Fruit fly (Drosophila melanogaster) whole organism, embryonic: ENCODE data around the gene CG43401.

Experiments used
- Antp ChIP-seq: fragments of 200-800 bp; sonication (Bioruptor generic); optimal IDR thresholded peaks from 3 replicates; lab custom pipeline; 2016; ENCODE audit warnings: missing biosample characterization, missing genetic modification characterization
- B-H1 ChIP-seq: fragments of 200-800 bp; sonication (Bioruptor generic); IDR thresholded peaks from 3 replicates; pipeline ENCODE4 v1.3.6; 2022; ENCODE audit warnings: missing biosample characterization, missing genetic modification characterization
- CG10147 ChIP-seq: fragments of 200-800 bp; sonication (Bioruptor generic); optimal IDR thresholded peaks from 2 replicates; lab custom pipeline; 2019; ENCODE audit warnings: missing biosample characterization, mild to moderate bottlenecking, missing genetic modification characterization, moderate library complexity
- CG11247 ChIP-seq: fragments of 200-800 bp; sonication (Bioruptor generic); IDR thresholded peaks from 2 replicates; pipeline ENCODE4 v1.3.6; 2022; ENCODE audit warnings: missing biosample characterization, missing genetic modification characterization
- CG12219 ChIP-seq: fragments of 200-800 bp; sonication (Bioruptor generic); optimal IDR thresholded peaks from 3 replicates; lab custom pipeline; 2018; ENCODE audit warnings: missing biosample characterization, mild to moderate bottlenecking, missing genetic modification characterization
- CG15011 ChIP-seq: fragments of 200-800 bp; sonication (Bioruptor generic); optimal IDR thresholded peaks from 3 replicates; lab custom pipeline; 2018; ENCODE audit warnings: missing biosample characterization, mild to moderate bottlenecking, missing genetic modification characterization
- CG1602 ChIP-seq: fragments of 200-800 bp; sonication (Bioruptor generic); optimal IDR thresholded peaks from 3 replicates; lab custom pipeline; 2016; ENCODE audit warnings: missing biosample characterization, missing genetic modification characterization
- CG16863 ChIP-seq: fragments of 200-800 bp; sonication (Bioruptor generic); optimal IDR thresholded peaks from 3 replicates; lab custom pipeline; 2016; ENCODE audit warnings: missing biosample characterization, missing genetic modification characterization
- CG2129 ChIP-seq: fragments of 200-800 bp; sonication (Bioruptor generic); IDR thresholded peaks from 2 replicates; pipeline ENCODE4 v1.3.6; 2022; ENCODE audit warnings: missing biosample characterization, missing genetic modification characterization; ENCODE audit not compliant: partially characterized antibody
- CG31388 ChIP-seq: fragments of 200-800 bp; sonication (Bioruptor generic); optimal IDR thresholded peaks from 2 replicates; lab custom pipeline; 2016; ENCODE audit warnings: missing biosample characterization, missing genetic modification characterization
- CG31441 ChIP-seq: fragments of 200-800 bp; sonication (Bioruptor generic); IDR thresholded peaks from 2 replicates; pipeline ENCODE4 v1.3.6; 2022; ENCODE audit warnings: missing biosample characterization, missing genetic modification characterization
- CG34224 ChIP-seq: fragments of 200-800 bp; sonication (Bioruptor generic); IDR thresholded peaks from 3 replicates; pipeline ENCODE4 v1.3.6; 2022; ENCODE audit warnings: missing biosample characterization, missing genetic modification characterization; ENCODE audit not compliant: partially characterized antibody
- CG6654 ChIP-seq: fragments of 200-800 bp; sonication (Bioruptor generic); optimal IDR thresholded peaks from 2 replicates; lab custom pipeline; 2017; ENCODE audit warnings: missing biosample characterization, mild to moderate bottlenecking, missing genetic modification characterization
- CG7745 ChIP-seq: fragments of 200-800 bp; sonication (Bioruptor generic); optimal IDR thresholded peaks from 2 replicates; lab custom pipeline; 2018; ENCODE audit warnings: missing biosample characterization, mild to moderate bottlenecking, missing genetic modification characterization, moderate library complexity
- CG7928 ChIP-seq: fragments of 200-800 bp; sonication (Bioruptor generic); optimal IDR thresholded peaks from 2 replicates; lab custom pipeline; 2017; ENCODE audit warnings: missing biosample characterization, mild to moderate bottlenecking, missing genetic modification characterization
- CG8089 ChIP-seq: fragments of 200-800 bp; sonication (Bioruptor generic); optimal IDR thresholded peaks from 3 replicates; lab custom pipeline; 2016; ENCODE audit warnings: missing biosample characterization, missing genetic modification characterization
- CG9817 ChIP-seq: fragments of 200-800 bp; sonication (Bioruptor generic); optimal IDR thresholded peaks from 2 replicates; lab custom pipeline; 2018; ENCODE audit warnings: missing biosample characterization, mild to moderate bottlenecking, missing genetic modification characterization, moderate library complexity
- D19A ChIP-seq: fragments of 200-800 bp; optimal IDR thresholded peaks from 3 replicates; lab custom pipeline; 2019; ENCODE audit warnings: missing biosample characterization, mild to moderate bottlenecking, missing genetic modification characterization, moderate library complexity
- Dll ChIP-seq: fragments of 200-800 bp; sonication (Bioruptor generic); IDR thresholded peaks from 4 replicates; pipeline ENCODE4 v1.3.6; 2022; ENCODE audit warnings: missing biosample characterization, missing genetic modification characterization; ENCODE audit not compliant: partially characterized antibody
- Fer3 ChIP-seq: fragments of 200-800 bp; sonication (Bioruptor generic); optimal IDR thresholded peaks from 2 replicates; lab custom pipeline; 2018; ENCODE audit warnings: missing biosample characterization, mild to moderate bottlenecking, missing genetic modification characterization, moderate library complexity
- Jarid2 ChIP-seq: fragments of 200-800 bp; sonication (Bioruptor generic); optimal IDR thresholded peaks from 3 replicates; lab custom pipeline; 2017; ENCODE audit warnings: mild to moderate bottlenecking, missing biosample characterization, missing genetic modification reagents, missing genetic modification characterization
- Max ChIP-seq: fragments of 200-800 bp; sonication (Bioruptor generic); optimal IDR thresholded peaks from 2 replicates; lab custom pipeline; 2016; ENCODE audit warnings: missing biosample characterization, mild to moderate bottlenecking, missing genetic modification characterization
- NK7.1 ChIP-seq: fragments of 200-800 bp; sonication (Bioruptor generic); optimal IDR thresholded peaks from 3 replicates; lab custom pipeline; 2016; ENCODE audit warnings: missing biosample characterization, missing genetic modification characterization
- NfI ChIP-seq: fragments of 200-800 bp; sonication (Bioruptor generic); optimal IDR thresholded peaks from 3 replicates; lab custom pipeline; 2018; ENCODE audit warnings: missing biosample characterization, mild to moderate bottlenecking, missing genetic modification characterization, moderate library complexity
- Ptx1 ChIP-seq: fragments of 200-800 bp; sonication (Bioruptor generic); IDR thresholded peaks from 2 replicates; pipeline ENCODE4 v1.3.6; 2022; ENCODE audit warnings: missing biosample characterization, missing genetic modification characterization
- Six4 ChIP-seq: fragments of 200-800 bp; sonication (Bioruptor generic); optimal IDR thresholded peaks from 2 replicates; lab custom pipeline; 2016; ENCODE audit warnings: missing biosample characterization, missing genetic modification characterization
- Sox102F ChIP-seq: fragments of 200-800 bp; sonication (Bioruptor generic); optimal IDR thresholded peaks from 2 replicates; lab custom pipeline; 2018; ENCODE audit warnings: missing biosample characterization, mild to moderate bottlenecking, missing genetic modification characterization, moderate library complexity
- TFAM ChIP-seq: fragments of 200-800 bp; sonication (Bioruptor generic); optimal IDR thresholded peaks from 2 replicates; lab custom pipeline; 2017; ENCODE audit warnings: missing biosample characterization, missing genetic modification characterization, inconsistent platforms
- Vsx1 ChIP-seq: fragments of 200-800 bp; sonication (Bioruptor generic); optimal IDR thresholded peaks from 2 replicates; lab custom pipeline; 2017; ENCODE audit warnings: missing biosample characterization, mild to moderate bottlenecking, missing genetic modification characterization, missing genetic modification reagents
- Xbp1 ChIP-seq: fragments of 200-800 bp; sonication (Bioruptor generic); optimal IDR thresholded peaks from 3 replicates; lab custom pipeline; 2016; ENCODE audit warnings: missing biosample characterization, mild to moderate bottlenecking, missing genetic modification characterization
- ato ChIP-seq: fragments of 200-800 bp; sonication (Bioruptor generic); IDR thresholded peaks from 2 replicates; pipeline ENCODE4 v1.3.6; 2022; ENCODE audit warnings: missing biosample characterization, missing genetic modification characterization; ENCODE audit not compliant: partially characterized antibody
- ci ChIP-seq: fragments of 200-800 bp; sonication (Bioruptor generic); IDR thresholded peaks from 3 replicates; pipeline ENCODE4 v1.3.6; 2022; ENCODE audit warnings: missing biosample characterization, missing genetic modification characterization
- exex ChIP-seq: fragments of 200-800 bp; sonication (Bioruptor generic); optimal IDR thresholded peaks from 4 replicates; lab custom pipeline; 2018; ENCODE audit warnings: missing biosample characterization, mild to moderate bottlenecking, missing genetic modification characterization, moderate library complexity
- fru ChIP-seq: fragments of >200 bp; optimal IDR thresholded peaks from 2 replicates; lab custom pipeline; 2017
- grau ChIP-seq: fragments of 200-800 bp; optimal IDR thresholded peaks from 3 replicates; lab custom pipeline; 2019; ENCODE audit warnings: missing biosample characterization, mild to moderate bottlenecking, missing genetic modification characterization, moderate library complexity
- hbn ChIP-seq: fragments of 200-800 bp; sonication (Bioruptor generic); IDR thresholded peaks from 2 replicates; pipeline ENCODE4 v1.3.6; 2022; ENCODE audit warnings: missing biosample characterization, missing genetic modification characterization; ENCODE audit not compliant: partially characterized antibody
- kah ChIP-seq: fragments of 200-800 bp; sonication (Bioruptor generic); optimal IDR thresholded peaks from 2 replicates; lab custom pipeline; 2018; ENCODE audit warnings: missing biosample characterization, mild to moderate bottlenecking, missing genetic modification characterization
- klu ChIP-seq: fragments of 200-800 bp; sonication (Bioruptor generic); IDR thresholded peaks from 2 replicates; pipeline ENCODE4 v1.3.6; 2022; ENCODE audit warnings: missing biosample characterization, missing genetic modification characterization
- lab ChIP-seq: fragments of 200-800 bp; sonication (Bioruptor generic); optimal IDR thresholded peaks from 3 replicates; lab custom pipeline; 2017; ENCODE audit warnings: missing biosample characterization, missing genetic modification characterization, mild to moderate bottlenecking, moderate library complexity, missing genetic modification reagents
- nau ChIP-seq: fragments of 200-800 bp; sonication (Bioruptor generic); optimal IDR thresholded peaks from 3 replicates; lab custom pipeline; 2017; ENCODE audit warnings: missing biosample characterization, mild to moderate bottlenecking, missing genetic modification characterization, missing genetic modification reagents
- pan ChIP-seq, 4 experiments: fragments of >200 bp in 3 of 4; fragments of 200-800 bp in 1 of 4; sonication (Bioruptor generic) in 1 of 4; optimal IDR thresholded peaks in 3 of 4; IDR thresholded peaks in 1 of 4; 2 replicates each; pipeline versions ENCODE4 v1.3.6 to Lab custom; 2017 to 2022; ENCODE audit warnings: missing biosample characterization in 2 of 4, missing genetic modification characterization in 2 of 4, mixed read lengths in 1 of 4
- pb ChIP-seq: fragments of 200-800 bp; sonication (Bioruptor generic); optimal IDR thresholded peaks from 3 replicates; lab custom pipeline; 2016; ENCODE audit warnings: missing biosample characterization, missing genetic modification characterization
- pzg ChIP-seq: fragments of 200-800 bp; sonication (Bioruptor generic); optimal IDR thresholded peaks from 3 replicates; lab custom pipeline; 2018; ENCODE audit warnings: missing biosample characterization, mild to moderate bottlenecking, missing genetic modification characterization, moderate library complexity
- ro ChIP-seq: fragments of 200-800 bp; sonication (Bioruptor generic); IDR thresholded peaks from 2 replicates; pipeline ENCODE4 v1.3.6; 2022; ENCODE audit warnings: missing biosample characterization, missing genetic modification characterization
- row ChIP-seq: fragments of 200-800 bp; sonication (Bioruptor generic); IDR thresholded peaks from 3 replicates; pipeline ENCODE4 v1.3.6; 2022; ENCODE audit warnings: missing biosample characterization, missing genetic modification characterization
- seq ChIP-seq: fragments of 200-800 bp; sonication (Bioruptor generic); IDR thresholded peaks from 2 replicates; pipeline ENCODE4 v1.3.6; 2022; ENCODE audit warnings: missing biosample characterization, missing genetic modification characterization
- shn ChIP-seq: fragments of 200-800 bp; sonication (Bioruptor generic); optimal IDR thresholded peaks from 3 replicates; lab custom pipeline; 2016; ENCODE audit warnings: missing biosample characterization, missing genetic modification characterization
- twi ChIP-seq: fragments of 200-800 bp; optimal IDR thresholded peaks from 2 replicates; lab custom pipeline; 2019; ENCODE audit warnings: missing biosample characterization, mild to moderate bottlenecking, missing genetic modification characterization, moderate library complexity
- vnd ChIP-seq: fragments of 200-800 bp; sonication (Bioruptor generic); IDR thresholded peaks from 3 replicates; pipeline ENCODE4 v1.3.6; 2022; ENCODE audit warnings: missing biosample characterization, missing genetic modification characterization; ENCODE audit not compliant: partially characterized antibody
- zfh2 ChIP-seq: fragments of 200-800 bp; sonication (Bioruptor generic); optimal IDR thresholded peaks from 2 replicates; lab custom pipeline; 2016; ENCODE audit warnings: missing biosample characterization, missing genetic modification characterization

Gene CG43401

DNA sequence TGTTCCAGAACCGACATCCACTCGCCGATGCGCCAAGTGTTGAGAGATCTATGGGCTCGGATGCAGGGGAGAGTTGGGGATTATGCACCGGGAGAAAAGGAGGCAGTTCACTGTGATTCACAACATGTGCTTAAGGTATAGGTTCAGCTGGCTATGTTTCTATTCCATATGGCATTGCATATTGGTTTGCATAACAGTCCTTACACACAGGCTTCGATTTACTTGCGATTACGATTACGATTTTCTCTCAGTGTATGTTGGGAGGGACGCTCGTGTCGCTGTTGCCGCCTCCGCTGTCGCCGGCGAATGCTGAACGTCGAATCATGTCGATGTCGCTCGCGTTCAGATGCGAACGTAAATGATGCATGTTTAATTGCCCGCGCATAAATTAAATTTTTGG lies 5.5 kb downstream of the CG43401 start (continued):
- TF ChIP-seq Dll (GFP tag; lab: Robert Waterston, UW) (no peak), Max (no peak), twi (tag; lab: Kevin White, UChicago) (peak; percentile 49), CG6654 (GFP tag; lab: Kevin White, UChicago) (peak; percentile 84), Antp (GFP tag; lab: Kevin White, UChicago) (peak; percentile 87), CG1602 (GFP tag; lab: Kevin White, UChicago) (peak; percentile 91), pzg (GFP tag; lab: Kevin White, UChicago) (no peak), lab (GFP tag; lab: Kevin White, UChicago) (peak; percentile 91), Fer3 (tag; lab: Kevin White, UChicago) (peak; percentile 82), Xbp1 (peak; percentile 96), CG34224 (GFP tag; lab: Robert Waterston, UW) (no peak), kah (GFP tag; lab: Kevin White, UChicago) (peak; percentile 88), Vsx1 (no peak), Ptx1 (GFP tag; lab: Robert Waterston, UW) (0 out of 2 replicates have a peak, but pooled peaks have one; percentile 6), Jarid2 (GFP tag; lab: Kevin White, UChicago) (peak; percentile 77), fru (lab: Kevin White, UChicago) (no peak), Sox102F (GFP tag; lab: Kevin White, UChicago) (peak; percentile 98), CG31388 (GFP tag; lab: Kevin White, UChicago) (no peak), seq (GFP tag; lab: Robert Waterston, UW) (peak; percentile 37; the same call in 1 of the 2 replicates), CG7928 (GFP tag; lab: Kevin White, UChicago) (no peak), D19A (no peak), CG11247 (no peak), NfI (GFP tag; lab: Kevin White, UChicago) (no peak), zfh2 (GFP tag; lab: Kevin White, UChicago) (peak; percentile 11), ro (GFP tag; lab: Robert Waterston, UW) (no peak), hbn (GFP tag; lab: Robert Waterston, UW) (no peak), CG15011 (GFP tag; lab: Kevin White, UChicago) (peak; percentile 80), CG7745 (tag; lab: Kevin White, UChicago) (no peak), pan (optimal IDR thresholded peaks at IDR 0.05; lab: Kevin White, UChicago) (no peak), pan (GFP tag; optimal IDR thresholded peaks at IDR 0.05 in 1 of 2, IDR thresholded peaks at IDR 0.05 in 1 of 2) (peak in 1 of 2 experiments; percentile 96), TFAM (GFP tag; lab: Kevin White, UChicago) (peak; percentile 89), B-H1 (peak; percentile 91), CG9817 (tag; lab: Kevin White, UChicago) (peak; percentile 68), klu (GFP tag; lab: Robert Waterston, UW) (no peak), ci (peak; percentile 98), CG12219 (GFP tag; lab: Kevin White, UChicago) (no peak), CG8089 (GFP tag; lab: Kevin White, UChicago) (peak; percentile 96), nau (GFP tag; lab: Kevin White, UChicago) (peak; percentile 92), CG2129 (no peak), pb (GFP tag; lab: Kevin White, UChicago) (peak; percentile 31), CG31441 (GFP tag; lab: Robert Waterston, UW) (peak; percentile 95), row (peak; percentile 93), Six4 (peak; percentile 94), NK7.1 (GFP tag; lab: Kevin White, UChicago) (peak; percentile 27), shn (peak; percentile 86), grau (tag; lab: Kevin White, UChicago) (no peak), CG16863 (GFP tag; lab: Kevin White, UChicago) (peak; percentile 77), exex (tag; lab: Kevin White, UChicago) (peak; percentile 33), vnd (GFP tag; lab: Robert Waterston, UW) (no peak), CG10147 (GFP tag; lab: Kevin White, UChicago) (no peak), ato (GFP tag; lab: Robert Waterston, UW) (no peak)
